Fruit fly (Drosophila melanogaster) whole organism, embryonic: ENCODE results near the gene galla-2.

Experiments
- Bgb ChIP-seq: fragments of 200-800 bp; sonication (Bioruptor generic); IDR thresholded peaks from 2 replicates; pipeline ENCODE4 v1.3.6; 2022; ENCODE audit warnings: missing biosample characterization, missing genetic modification characterization; ENCODE audit not compliant: partially characterized antibody
- CG11456 ChIP-seq: fragments of 200-800 bp; sonication (Bioruptor generic); IDR thresholded peaks from 3 replicates; pipeline ENCODE4 v1.3.6; 2022; ENCODE audit warnings: missing biosample characterization, missing genetic modification characterization
- CG1233 ChIP-seq: fragments of 200-800 bp; sonication (Bioruptor generic); optimal IDR thresholded peaks from 4 replicates; lab custom pipeline; 2018; ENCODE audit warnings: missing biosample characterization, mild to moderate bottlenecking, missing genetic modification characterization
- CG13123 ChIP-seq: fragments of 200-800 bp; sonication (Bioruptor generic); optimal IDR thresholded peaks from 2 replicates; lab custom pipeline; 2016; ENCODE audit warnings: missing biosample characterization, missing genetic modification characterization
- CG13287 ChIP-seq: fragments of 200-800 bp; sonication (Bioruptor generic); IDR thresholded peaks from 2 replicates; pipeline ENCODE4 v1.3.6; 2022; ENCODE audit warnings: missing biosample characterization, missing genetic modification characterization; ENCODE audit not compliant: partially characterized antibody
- CG14710 ChIP-seq: fragments of 200-800 bp; sonication (Bioruptor generic); optimal IDR thresholded peaks from 3 replicates; lab custom pipeline; 2019; ENCODE audit warnings: missing biosample characterization, mild to moderate bottlenecking, missing genetic modification characterization, moderate library complexity
- CG14965 ChIP-seq: fragments of 200-800 bp; sonication (Bioruptor generic); optimal IDR thresholded peaks from 2 replicates; lab custom pipeline; 2016; ENCODE audit warnings: missing biosample characterization, missing genetic modification characterization, borderline replicate concordance
- CG15514 ChIP-seq: fragments of 200-800 bp; sonication (Bioruptor generic); optimal IDR thresholded peaks from 3 replicates; lab custom pipeline; 2017; ENCODE audit warnings: missing biosample characterization, missing genetic modification characterization, mild to moderate bottlenecking, moderate library complexity, missing genetic modification reagents
- CG1603 ChIP-seq: fragments of 200-800 bp; sonication (Bioruptor generic); optimal IDR thresholded peaks from 2 replicates; lab custom pipeline; 2019; ENCODE audit warnings: missing biosample characterization, mild to moderate bottlenecking, missing genetic modification characterization, moderate library complexity
- CG17186 ChIP-seq: fragments of 200-800 bp; sonication (Bioruptor generic); optimal IDR thresholded peaks from 3 replicates; lab custom pipeline; 2017; ENCODE audit warnings: missing biosample characterization, missing genetic modification reagents, missing genetic modification characterization
- CG17385 ChIP-seq: fragments of 200-800 bp; sonication (Bioruptor generic); optimal IDR thresholded peaks from 3 replicates; lab custom pipeline; 2018; ENCODE audit warnings: missing biosample characterization, mild to moderate bottlenecking, missing genetic modification characterization
- CG17912 ChIP-seq: fragments of 200-800 bp; sonication (Bioruptor generic); optimal IDR thresholded peaks from 2 replicates; lab custom pipeline; 2018; ENCODE audit warnings: missing biosample characterization, mild to moderate bottlenecking, missing genetic modification characterization
- CG2120 ChIP-seq: fragments of 200-800 bp; sonication (Bioruptor generic); optimal IDR thresholded peaks from 3 replicates; lab custom pipeline; 2016; ENCODE audit warnings: missing biosample characterization, missing genetic modification characterization
- CG32532 ChIP-seq: fragments of 200-800 bp; sonication (Bioruptor generic); IDR thresholded peaks from 2 replicates; pipeline ENCODE4 v1.3.6; 2022; ENCODE audit warnings: missing biosample characterization, missing genetic modification characterization
- CG6854 ChIP-seq: fragments of 200-800 bp; sonication (Bioruptor generic); optimal IDR thresholded peaks from 3 replicates; lab custom pipeline; 2017; ENCODE audit warnings: missing biosample characterization, mild to moderate bottlenecking, missing genetic modification characterization
- CG8359 ChIP-seq: fragments of 200-800 bp; sonication (Bioruptor generic); optimal IDR thresholded peaks from 2 replicates; lab custom pipeline; 2017; ENCODE audit warnings: missing biosample characterization, mild to moderate bottlenecking, missing genetic modification characterization, borderline replicate concordance
- CG8924 ChIP-seq: fragments of 200-800 bp; optimal IDR thresholded peaks from 3 replicates; lab custom pipeline; 2019; ENCODE audit warnings: missing biosample characterization, mild to moderate bottlenecking, missing genetic modification characterization, moderate library complexity
- CG9876 ChIP-seq: fragments of 200-800 bp; sonication (Bioruptor generic); optimal IDR thresholded peaks from 2 replicates; lab custom pipeline; 2016; ENCODE audit warnings: missing biosample characterization, missing genetic modification characterization
- CTCF ChIP-seq: fragments of 200-800 bp; sonication (Bioruptor generic); optimal IDR thresholded peaks from 2 replicates; lab custom pipeline; 2017; ENCODE audit warnings: missing biosample characterization, mild to moderate bottlenecking, missing genetic modification characterization, moderate library complexity
- D ChIP-seq, 2 experiments: fragments of 200-800 bp in 1 of 2; fragments of >200 bp in 1 of 2; sonication (Bioruptor generic) in 1 of 2; optimal IDR thresholded peaks; 2 replicates in 1 of 2; 3 replicates in 1 of 2; lab custom pipeline; 2017; ENCODE audit warnings: mild to moderate bottlenecking in 1 of 2, missing biosample characterization in 1 of 2, missing genetic modification characterization in 1 of 2, missing genetic modification reagents in 1 of 2
- Dbx ChIP-seq: fragments of 200-800 bp; sonication (Bioruptor generic); IDR thresholded peaks from 3 replicates; pipeline ENCODE4 v1.3.6; 2022; ENCODE audit warnings: missing biosample characterization, missing genetic modification characterization
- Dp ChIP-seq: fragments of 200-800 bp; sonication (Bioruptor generic); optimal IDR thresholded peaks from 2 replicates; lab custom pipeline; 2018; ENCODE audit warnings: missing biosample characterization, mild to moderate bottlenecking, missing genetic modification characterization, moderate library complexity
- Fer1 ChIP-seq: fragments of 200-800 bp; sonication (Bioruptor generic); optimal IDR thresholded peaks from 2 replicates; lab custom pipeline; 2017; ENCODE audit warnings: missing biosample characterization, mild to moderate bottlenecking, missing genetic modification characterization
- HmgZ ChIP-seq: fragments of 200-800 bp; sonication (Bioruptor generic); optimal IDR thresholded peaks from 2 replicates; lab custom pipeline; 2018; ENCODE audit warnings: missing biosample characterization, mild to moderate bottlenecking, missing genetic modification characterization
- Hr78 ChIP-seq, 2 experiments: fragments of 200-800 bp in 1 of 2; fragments of >200 bp in 1 of 2; sonication (Bioruptor generic) in 1 of 2; optimal IDR thresholded peaks; 2 replicates each; lab custom pipeline; 2017 to 2019; ENCODE audit warnings: missing biosample characterization in 2 of 2, missing genetic modification characterization in 2 of 2, mild to moderate bottlenecking in 1 of 2, moderate library complexity in 1 of 2
- MBD-R2 ChIP-seq: fragments of 200-800 bp; sonication (Bioruptor generic); IDR thresholded peaks from 2 replicates; pipeline ENCODE4 v1.3.6; 2022; ENCODE audit warnings: missing biosample characterization, missing genetic modification characterization
- MESR4 ChIP-seq: fragments of 200-800 bp; sonication (Bioruptor generic); optimal IDR thresholded peaks from 2 replicates; lab custom pipeline; 2018; ENCODE audit warnings: missing biosample characterization, mild to moderate bottlenecking, missing genetic modification characterization, moderate library complexity
- Max ChIP-seq: fragments of 200-800 bp; sonication (Bioruptor generic); optimal IDR thresholded peaks from 2 replicates; lab custom pipeline; 2016; ENCODE audit warnings: missing biosample characterization, mild to moderate bottlenecking, missing genetic modification characterization
- Med ChIP-seq: fragments of 200-800 bp; sonication (Bioruptor generic); peaks from one replicate; lab custom pipeline; 2016; ENCODE audit warnings: missing biosample characterization, missing genetic modification characterization, mild to moderate bottlenecking, inconsistent platforms, moderate library complexity
- Neu2 ChIP-seq: fragments of 200-800 bp; sonication (Bioruptor generic); optimal IDR thresholded peaks from 3 replicates; lab custom pipeline; 2016; ENCODE audit warnings: missing biosample characterization, missing genetic modification characterization, borderline replicate concordance
- Pdp1 ChIP-seq, 2 experiments: fragments of 200-800 bp; sonication (Bioruptor generic); optimal IDR thresholded peaks; 3 replicates each; lab custom pipeline; 2016; ENCODE audit warnings: missing biosample characterization in 2 of 2, missing genetic modification characterization in 2 of 2, mild to moderate bottlenecking in 1 of 2, moderate library complexity in 1 of 2
- Sin3A ChIP-seq: fragments of >200 bp; optimal IDR thresholded peaks from 2 replicates; lab custom pipeline; 2018
- Spps ChIP-seq: fragments of 200-800 bp; sonication (Bioruptor generic); optimal IDR thresholded peaks from 2 replicates; lab custom pipeline; 2018; ENCODE audit warnings: missing biosample characterization, mild to moderate bottlenecking, missing genetic modification characterization
- Taf1 ChIP-seq: fragments of 200-800 bp; sonication (Bioruptor generic); IDR thresholded peaks from 2 replicates; pipeline ENCODE4 v1.3.6; 2022; ENCODE audit warnings: missing biosample characterization, missing genetic modification characterization
- ash1 ChIP-seq: fragments of 200-800 bp; sonication (Bioruptor generic); optimal IDR thresholded peaks from 2 replicates; lab custom pipeline; 2018; ENCODE audit warnings: missing biosample characterization, mild to moderate bottlenecking, missing genetic modification characterization
- bigmax ChIP-seq: fragments of 200-800 bp; sonication (Bioruptor generic); optimal IDR thresholded peaks from 2 replicates; lab custom pipeline; 2018; ENCODE audit warnings: missing biosample characterization, mild to moderate bottlenecking, missing genetic modification characterization
- dati ChIP-seq: fragments of 200-800 bp; sonication (Bioruptor generic); IDR thresholded peaks from 2 replicates; pipeline ENCODE4 v1.3.6; 2022; ENCODE audit warnings: missing biosample characterization, missing genetic modification characterization
- dm ChIP-seq: fragments of 200-800 bp; sonication (Bioruptor generic); optimal IDR thresholded peaks from 3 replicates; lab custom pipeline; 2016; ENCODE audit warnings: missing biosample characterization, missing genetic modification characterization
- fru ChIP-seq: fragments of >200 bp; optimal IDR thresholded peaks from 2 replicates; lab custom pipeline; 2017
- grau ChIP-seq: fragments of 200-800 bp; optimal IDR thresholded peaks from 3 replicates; lab custom pipeline; 2019; ENCODE audit warnings: missing biosample characterization, mild to moderate bottlenecking, missing genetic modification characterization, moderate library complexity
- nmo ChIP-seq: fragments of 200-800 bp; sonication (Bioruptor generic); optimal IDR thresholded peaks from 2 replicates; lab custom pipeline; 2018; ENCODE audit warnings: missing biosample characterization, mild to moderate bottlenecking, missing genetic modification characterization, moderate library complexity
- phol ChIP-seq: fragments of 200-800 bp; sonication (Bioruptor generic); optimal IDR thresholded peaks from 3 replicates; lab custom pipeline; 2018; ENCODE audit warnings: missing biosample characterization, mild to moderate bottlenecking, missing genetic modification characterization, moderate library complexity
- slbo ChIP-seq: fragments of 200-800 bp; sonication (Bioruptor generic); IDR thresholded peaks from 2 replicates; pipeline ENCODE4 v1.3.6; 2022; ENCODE audit warnings: missing biosample characterization, missing genetic modification characterization
- sob ChIP-seq: fragments of 200-800 bp; sonication (Bioruptor generic); IDR thresholded peaks from 2 replicates; pipeline ENCODE4 v1.3.6; 2022; ENCODE audit warnings: missing biosample characterization, missing genetic modification characterization
- trem ChIP-seq: fragments of 200-800 bp; optimal IDR thresholded peaks from 3 replicates; lab custom pipeline; 2019; ENCODE audit warnings: missing biosample characterization, mild to moderate bottlenecking, missing genetic modification characterization, moderate library complexity

Gene galla-2

DNA sequence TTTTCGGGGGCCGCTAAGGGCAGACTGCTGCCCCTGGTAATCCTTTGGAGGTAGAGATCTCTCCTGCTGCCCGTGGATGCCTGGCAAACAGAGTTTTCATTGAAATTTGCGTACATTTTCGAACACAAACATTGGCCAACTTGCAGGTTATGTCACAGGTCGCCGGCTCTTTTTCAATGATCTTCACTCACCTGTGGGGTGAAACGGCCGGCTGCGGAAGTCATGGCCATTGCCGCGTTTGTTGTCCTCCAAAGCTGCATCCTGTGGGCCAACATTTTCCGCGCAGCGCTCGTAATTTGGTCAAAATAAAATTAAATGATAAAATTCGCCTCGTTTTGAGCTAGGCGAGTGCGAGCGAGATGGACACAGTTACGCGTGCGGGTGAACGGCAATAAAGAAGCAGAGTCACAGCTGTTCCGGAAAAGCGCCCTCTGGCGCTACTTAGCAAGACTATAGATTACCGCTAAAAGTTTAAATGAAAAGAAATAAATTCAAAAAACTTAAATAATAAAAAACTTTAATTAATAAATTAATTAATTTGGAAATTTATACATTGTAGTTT is 3.1 kb downstream of the galla-2 start (continued):
- TF ChIP-seq CG6854 (no peak), bigmax (peak; percentile 93), MESR4 (GFP tag; lab: Kevin White, UChicago) (peak; percentile 63), Pdp1 (GFP tag; optimal IDR thresholded peaks at IDR 0.05; lab: Kevin White, UChicago) (peak in 1 of 2 experiments; percentile 91), sob (peak; percentile 34; the same call in 1 of the 2 replicates), CG8924 (tag; lab: Kevin White, UChicago) (no peak), D (optimal IDR thresholded peaks at IDR 0.05; lab: Kevin White, UChicago) (no peak), D (GFP tag; optimal IDR thresholded peaks at IDR 0.05; lab: Kevin White, UChicago) (no peak), Hr78 (GFP tag; optimal IDR thresholded peaks at IDR 0.05; lab: Kevin White, UChicago) (no peak), fru (lab: Kevin White, UChicago) (no peak), Fer1 (GFP tag; lab: Kevin White, UChicago) (peak; percentile 43), CG11456 (GFP tag; lab: Robert Waterston, UW) (peak; percentile 64; the same call in 1 of the 3 replicates), Med (GFP tag; lab: Kevin White, UChicago) (peak; percentile 51), CG1233 (GFP tag; lab: Kevin White, UChicago) (no peak), CG13123 (no peak), Sin3A (peak; percentile 49), Max (GFP tag; lab: Kevin White, UChicago) (peak; percentile 14), Spps (no peak), CG17385 (peak; percentile 98), CG8359 (GFP tag; lab: Kevin White, UChicago) (no peak), dati (GFP tag; lab: Robert Waterston, UW) (no peak), CG13287 (GFP tag; lab: Robert Waterston, UW) (peak; percentile 31), CG9876 (GFP tag; lab: Kevin White, UChicago) (no peak), Dbx (GFP tag; lab: Robert Waterston, UW) (0 out of 3 replicates have a peak, but pooled peaks have one; percentile 41), nmo (peak; percentile 19), CG32532 (GFP tag; lab: Robert Waterston, UW) (peak; percentile 48; the same call in 1 of the 2 replicates), MBD-R2 (peak; percentile 93), ash1 (GFP tag; lab: Kevin White, UChicago) (no peak), CG1603 (peak; percentile 48), trem (peak; percentile 37), CG17186 (GFP tag; lab: Kevin White, UChicago) (no peak), HmgZ (tag; lab: Kevin White, UChicago) (peak; percentile 20), slbo (GFP tag; lab: Robert Waterston, UW) (peak; percentile 26; the same call in 1 of the 2 replicates), Bgb (peak; percentile 25; the same call in 1 of the 2 replicates), CG2120 (GFP tag; lab: Kevin White, UChicago) (no peak), CG14710 (peak; percentile 84), grau (peak; percentile 11), Neu2 (GFP tag; lab: Kevin White, UChicago) (no peak), CG17912 (peak; percentile 30), CG14965 (GFP tag; lab: Kevin White, UChicago) (peak; percentile 76), phol (peak; percentile 12), Taf1 (GFP tag; lab: Robert Waterston, UW) (no peak), dm (GFP tag; lab: Kevin White, UChicago) (peak; percentile 20), CTCF (peak; percentile 96), CG15514 (GFP tag; lab: Kevin White, UChicago) (peak; percentile 56), Dp (GFP tag; lab: Kevin White, UChicago) (peak; percentile 87)
